Worm (Caenorhabditis elegans): ENCODE data around the gene sra-28.

Gene sra-28

ce11 chrII:6573677-6574076, at the start of gene sra-28:
sra-28 (minus strand) TSS chrII:6573777.
- TF ChIP-seq W03F9.2 (tag; optimal IDR thresholded peaks at IDR 0.05) = no peak
- TF ChIP-seq dao-5 (tag; optimal IDR thresholded peaks at IDR 0.05) = no peak
- TF ChIP-seq him-1 (tag; optimal IDR thresholded peaks at IDR 0.05) = no peak

ce11 chrII:6621886-6622285, 48.3 kb upstream of the sra-28 start, which contains the start of gene F54H5.3:
F54H5.3 (plus strand) TSS chrII:6622186.
- TF ChIP-seq him-1 (tag; optimal IDR thresholded peaks at IDR 0.05) = no peak
- TF ChIP-seq W03F9.2 (tag; optimal IDR thresholded peaks at IDR 0.05) = no peak
- no peak for TF ChIP-seq dao-5 (tag; optimal IDR thresholded peaks at IDR 0.05)

DNA sequence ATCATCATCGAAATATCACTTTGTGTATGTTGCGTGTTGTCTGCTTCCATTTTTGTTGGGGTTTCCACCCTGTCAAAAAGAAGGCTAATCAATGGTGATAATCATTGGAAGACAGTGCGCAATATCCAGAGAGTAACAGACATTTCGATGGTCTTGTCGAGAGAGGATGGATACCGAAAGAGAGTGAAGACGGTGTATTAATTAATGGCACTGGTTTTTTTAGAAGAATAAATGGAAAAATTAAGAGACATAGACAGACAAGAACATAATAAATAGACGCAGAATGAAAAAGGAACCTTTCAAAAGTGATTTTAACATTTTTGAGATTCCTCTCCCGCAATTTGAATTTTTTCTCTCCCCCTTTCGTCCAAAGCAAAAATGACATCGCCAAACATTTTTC, 45.4 kb upstream of the sra-28 start:
- no peak for TF ChIP-seq him-1 (tag; optimal IDR thresholded peaks at IDR 0.05)
- TF ChIP-seq W03F9.2 (tag; optimal IDR thresholded peaks at IDR 0.05) = no peak
- TF ChIP-seq dao-5 (tag; optimal IDR thresholded peaks at IDR 0.05) = no peak

ce11 chrII:6616770-6617169, 43.2 kb upstream of the sra-28 start, which contains the start of gene klf-3:
klf-3 (plus strand) TSS chrII:6616878.
- no peak for TF ChIP-seq him-1 (tag; optimal IDR thresholded peaks at IDR 0.05)
- no peak for TF ChIP-seq dao-5 (tag; optimal IDR thresholded peaks at IDR 0.05)
- TF ChIP-seq W03F9.2 (tag; optimal IDR thresholded peaks at IDR 0.05) = no peak

- TF ChIP-seq him-1 (tag; optimal IDR thresholded peaks at IDR 0.05) (no peak), dao-5 (tag; optimal IDR thresholded peaks at IDR 0.05) (no peak), W03F9.2 (tag; optimal IDR thresholded peaks at IDR 0.05) (no peak)
These were observed 42.6 kb upstream of the sra-28 start for ce11 chrII:6616135-6616534.

DNA sequence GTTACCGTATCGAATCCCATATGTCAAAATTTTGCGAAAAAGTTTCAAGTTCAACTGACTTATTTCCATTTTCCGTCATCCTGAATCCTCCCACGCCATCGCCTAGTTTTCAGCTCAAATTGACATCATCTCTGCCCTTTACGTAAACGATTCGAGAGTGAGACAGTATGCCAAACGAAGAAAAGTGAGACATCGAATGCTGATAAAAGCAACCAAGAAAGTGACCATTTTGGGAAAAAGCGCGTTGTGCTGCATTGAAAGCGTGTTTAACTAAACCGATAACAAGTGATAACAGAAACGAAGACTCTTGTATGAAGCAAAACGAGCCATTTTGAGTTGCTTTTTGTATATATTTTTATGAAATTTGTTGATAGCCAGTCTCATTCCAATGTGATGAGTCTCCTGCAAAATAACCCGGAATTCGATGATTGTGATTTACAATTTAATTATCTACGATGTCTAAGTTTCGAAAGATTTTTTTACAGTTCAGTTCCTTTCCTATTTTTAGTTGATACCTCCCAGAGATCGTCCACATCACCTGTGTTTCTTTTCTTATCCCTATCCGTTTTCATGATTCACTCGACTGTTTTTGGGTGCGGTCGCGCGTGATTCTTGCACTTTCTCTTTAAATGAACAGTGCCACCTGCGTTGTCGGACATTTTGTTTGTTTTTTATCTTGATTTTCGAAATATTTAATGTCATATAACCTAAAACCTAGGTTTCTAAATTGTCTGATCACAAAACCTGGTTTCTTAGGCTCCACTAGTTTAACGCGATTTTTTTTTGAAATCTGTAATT, 41.9 kb upstream of the sra-28 start:
- TF ChIP-seq him-1 (tag; optimal IDR thresholded peaks at IDR 0.05) (no peak), W03F9.2 (tag; optimal IDR thresholded peaks at IDR 0.05) (no peak), dao-5 (tag; optimal IDR thresholded peaks at IDR 0.05) (no peak)

ce11 chrII:6614500-6614899, 40.9 kb upstream of the sra-28 start:
- TF ChIP-seq dao-5 (tag; optimal IDR thresholded peaks at IDR 0.05) = no peak
- TF ChIP-seq W03F9.2 (tag; optimal IDR thresholded peaks at IDR 0.05) = no peak
- TF ChIP-seq him-1 (tag; optimal IDR thresholded peaks at IDR 0.05) = no peak

- TF ChIP-seq W03F9.2 (tag; optimal IDR thresholded peaks at IDR 0.05) (no peak), him-1 (tag; optimal IDR thresholded peaks at IDR 0.05) (no peak), dao-5 (tag; optimal IDR thresholded peaks at IDR 0.05) (no peak)
These were observed 39.0 kb upstream of the sra-28 start for ce11 chrII:6612544-6612943.

DNA sequence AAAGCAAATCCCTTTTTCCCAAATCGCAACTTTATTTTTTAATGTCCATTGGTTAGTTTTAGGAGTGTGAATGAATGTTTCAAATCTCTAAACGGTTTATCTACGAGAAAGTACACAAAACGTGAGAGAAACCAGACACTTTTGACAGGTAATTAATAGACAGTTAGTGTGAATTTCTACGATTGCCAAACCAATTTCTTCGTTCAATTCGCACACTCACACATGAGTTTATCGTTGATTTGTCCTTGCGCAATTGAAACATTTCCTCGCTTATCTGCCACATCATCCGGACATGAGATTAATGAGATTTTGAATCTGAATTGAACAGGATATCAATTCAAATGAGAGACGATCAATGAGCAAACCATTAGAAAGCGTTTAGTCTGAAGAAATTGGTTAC, 36.7 kb upstream of the sra-28 start:
- TF ChIP-seq W03F9.2 (tag; optimal IDR thresholded peaks at IDR 0.05) = no peak
- no peak for TF ChIP-seq dao-5 (tag; optimal IDR thresholded peaks at IDR 0.05)
- no peak for TF ChIP-seq him-1 (tag; optimal IDR thresholded peaks at IDR 0.05)

DNA sequence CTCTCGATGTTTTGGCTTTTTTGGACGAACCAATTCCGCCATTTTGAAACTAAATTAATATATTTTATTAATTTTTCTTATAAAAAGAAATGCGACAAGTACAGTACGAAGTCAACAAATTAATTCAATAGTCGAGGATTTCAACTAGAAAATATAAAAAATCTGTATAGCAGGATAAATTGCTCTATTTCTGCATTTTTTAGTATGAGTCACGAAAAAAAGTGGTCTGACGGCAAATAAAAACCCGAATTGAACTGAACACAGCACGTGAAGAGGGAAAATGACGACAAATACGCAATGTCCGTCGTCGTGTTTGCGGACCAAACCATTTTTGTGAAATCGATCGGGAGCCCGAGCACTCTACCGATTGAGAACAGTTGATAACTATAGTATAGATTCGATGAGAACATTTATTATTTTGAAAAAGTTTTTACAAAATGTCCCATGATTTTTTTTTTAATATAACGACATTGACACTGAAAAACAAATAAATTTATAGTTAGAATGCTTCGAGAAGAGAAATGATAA, 35.8 kb upstream of the sra-28 start, which contains the start of gene epg-5:
Gene epg-5, minus strand, starts transcription at position 51 of the 528 bp plus-strand sequence.
- no peak for TF ChIP-seq W03F9.2 (tag; optimal IDR thresholded peaks at IDR 0.05)
- TF ChIP-seq him-1 (tag; optimal IDR thresholded peaks at IDR 0.05) = no peak
- TF ChIP-seq dao-5 (tag; optimal IDR thresholded peaks at IDR 0.05) = no peak

DNA sequence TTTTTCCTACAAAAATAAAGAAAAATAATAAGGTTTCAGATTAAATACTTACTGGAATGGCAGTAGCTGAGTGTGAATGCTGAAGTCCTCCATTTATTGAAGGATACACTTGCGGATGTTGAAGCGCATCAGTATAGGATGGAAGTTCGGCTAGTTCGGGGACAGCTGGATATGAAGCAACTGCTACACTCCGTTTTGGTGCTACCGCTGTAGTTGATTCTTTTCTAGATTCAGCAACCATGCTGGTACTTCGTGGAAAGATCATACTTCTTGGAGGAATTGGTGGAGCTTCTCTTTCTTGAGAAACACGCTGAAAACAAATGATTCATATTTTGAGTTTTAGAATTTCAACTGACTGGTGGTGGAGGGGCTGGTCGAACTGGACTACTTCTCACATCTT, 35.0 kb upstream of the sra-28 start:
- no peak for TF ChIP-seq W03F9.2 (tag; optimal IDR thresholded peaks at IDR 0.05)
- TF ChIP-seq him-1 (tag; optimal IDR thresholded peaks at IDR 0.05) = no peak
- no peak for TF ChIP-seq dao-5 (tag; optimal IDR thresholded peaks at IDR 0.05)

DNA sequence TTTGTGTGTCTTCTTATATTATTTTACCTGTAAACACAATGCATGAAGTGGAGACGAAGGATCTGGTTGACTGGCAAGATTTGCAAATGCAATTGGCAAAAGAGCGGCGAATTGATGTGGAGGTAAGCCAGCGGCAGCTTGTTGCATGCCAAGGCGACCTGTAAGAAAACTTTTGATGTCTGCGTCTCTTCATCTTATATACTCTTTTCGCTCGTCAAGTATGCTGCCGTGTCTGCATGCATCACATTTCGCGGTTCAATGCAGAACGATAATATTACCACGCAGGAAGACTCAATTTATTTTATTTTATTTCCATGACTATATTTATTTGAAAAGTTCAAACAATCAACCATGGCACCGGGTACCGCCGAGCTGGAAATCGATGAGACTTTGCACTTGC, 27.4 kb upstream of the sra-28 start, which contains the start of gene vps-33.2:
Gene vps-33.2, plus strand, starts transcription at position 244 of the 400 bp plus-strand sequence.
- TF ChIP-seq him-1 (tag; optimal IDR thresholded peaks at IDR 0.05) = no peak
- TF ChIP-seq W03F9.2 (tag; optimal IDR thresholded peaks at IDR 0.05) = no peak
- TF ChIP-seq dao-5 (tag; optimal IDR thresholded peaks at IDR 0.05) = no peak

DNA sequence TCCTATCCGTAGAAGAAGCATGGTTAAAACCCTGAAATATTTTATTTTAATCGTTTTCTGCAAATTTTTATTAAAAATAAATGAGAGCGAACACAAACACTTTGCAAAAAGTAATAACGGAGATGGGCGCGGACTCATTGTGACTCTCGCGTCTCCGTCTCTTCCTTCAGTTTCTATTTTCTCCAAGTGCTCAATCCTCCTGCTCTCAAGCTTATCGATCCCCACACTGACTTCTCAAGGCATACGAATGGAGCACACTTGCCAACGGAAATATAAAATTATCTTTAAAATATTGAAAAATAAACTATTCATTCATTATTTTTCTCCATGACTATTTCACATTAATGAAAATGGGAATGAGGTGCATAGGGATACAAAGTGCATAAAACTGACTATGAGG, 24.5 kb upstream of the sra-28 start, which contains the start of gene dnj-8:
Gene dnj-8, minus strand, starts transcription at position 31 of the 400 bp plus-strand sequence.
- no peak for TF ChIP-seq dao-5 (tag; optimal IDR thresholded peaks at IDR 0.05)
- no peak for TF ChIP-seq W03F9.2 (tag; optimal IDR thresholded peaks at IDR 0.05)
- TF ChIP-seq him-1 (tag; optimal IDR thresholded peaks at IDR 0.05) = no peak

DNA sequence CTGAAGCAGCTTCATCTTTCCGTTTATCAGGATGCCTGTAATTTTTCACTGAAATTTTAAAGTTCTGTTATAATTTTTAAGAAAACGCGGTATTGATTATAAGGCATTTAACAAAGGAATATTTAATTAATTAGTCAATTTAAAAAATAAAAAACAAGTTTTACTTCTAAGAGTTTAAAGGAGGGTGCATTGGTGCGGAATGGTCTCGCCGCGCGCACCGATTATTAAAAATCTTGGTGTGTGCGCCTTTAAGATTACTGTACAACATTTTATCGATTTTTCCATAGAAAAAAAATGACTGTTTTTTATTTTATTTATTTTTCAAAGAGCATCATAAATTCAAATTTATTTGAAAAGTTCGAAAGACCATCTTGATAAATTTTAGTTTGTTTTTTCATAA, 23.9 kb upstream of the sra-28 start:
- TF ChIP-seq him-1 (tag; optimal IDR thresholded peaks at IDR 0.05) = no peak
- no peak for TF ChIP-seq dao-5 (tag; optimal IDR thresholded peaks at IDR 0.05)
- TF ChIP-seq W03F9.2 (tag; optimal IDR thresholded peaks at IDR 0.05) = no peak

All from whole organism, L4/young adult.